Fruit fly (Drosophila melanogaster): ENCODE data around the gene GAA1.

- TF ChIP-seq cic (GFP tag; optimal IDR thresholded peaks at IDR 0.05) (no peak), Hr96 (GFP tag; optimal IDR thresholded peaks at IDR 0.05) (no peak), CG7045 (GFP tag; optimal IDR thresholded peaks at IDR 0.05) (no peak), kay (GFP tag; ENCODE audit: borderline replicate concordance) (no peak), pad (GFP tag; optimal IDR thresholded peaks at IDR 0.05) (no peak), CG14711 (tag; optimal IDR thresholded peaks at IDR 0.05) (no peak), cnc (optimal IDR thresholded peaks at IDR 0.05) (no peak), toe (GFP tag; optimal IDR thresholded peaks at IDR 0.05) (no peak), CG33017 (tag; optimal IDR thresholded peaks at IDR 0.05) (no peak), Crg-1 (GFP tag; optimal IDR thresholded peaks at IDR 0.05) (no peak), tj (GFP tag; optimal IDR thresholded peaks at IDR 0.05) (no peak), CG5204 (GFP tag; optimal IDR thresholded peaks at IDR 0.05) (no peak)
Measured at dm6 chrX:5844980-5845379, 28.2 kb downstream of the GAA1 start, which contains the start of gene CG12729.
